Worm (Caenorhabditis elegans) whole organism, L2 larva: ENCODE results near the gene agt-1.

Experiments
- dmd-4 ChIP-seq: sonication (generic microtip); optimal IDR thresholded peaks from 2 replicates; lab custom pipeline; 2017; ENCODE audit warnings: missing biosample characterization, missing genetic modification characterization
- lin-13 ChIP-seq: fragments of 150-350 bp; optimal IDR thresholded peaks from 2 replicates; lab custom pipeline; 2014; ENCODE audit warnings: missing biosample characterization, missing genetic modification reagents, missing genetic modification characterization
- ztf-11 ChIP-seq: sonication (generic microtip); optimal IDR thresholded peaks from 2 replicates; lab custom pipeline; 2017; ENCODE audit warnings: missing biosample characterization, missing genetic modification characterization

ce11 chrIV:13377716-13378115 is 8.5 kb upstream of the agt-1 start, which contains the start of gene mau-8:
- no peak for TF ChIP-seq ztf-11 (tag; lab: Kevin White, UChicago)
- TF ChIP-seq lin-13 (GFP tag; lab: Kevin White, UChicago) = no peak
- no peak for TF ChIP-seq dmd-4 (tag; lab: Kevin White, UChicago)
